Worm (Caenorhabditis elegans) whole organism, L4 larva: ENCODE results near the gene H14A12.5.

Source experiments
- D1046.2 ChIP-seq: fragments of 200-800 bp; sonication (Bioruptor generic); IDR thresholded peaks from 2 replicates; pipeline ENCODE4 v1.3.6; 2022; ENCODE audit warnings: missing genetic modification characterization, missing compliant biosample characterization
- F10B5.3 ChIP-seq: sonication (generic microtip); optimal IDR thresholded peaks from 2 replicates; lab custom pipeline; 2016; ENCODE audit warnings: mild to moderate bottlenecking, missing genetic modification characterization, missing compliant biosample characterization
- F26F4.8 ChIP-seq: fragments of 200-800 bp; sonication (Bioruptor generic); conservative IDR thresholded peaks from 2 replicates; pipeline ENCODE4 v1.3.6; 2022; ENCODE audit warnings: missing genetic modification characterization, missing compliant biosample characterization
- T20F7.1 ChIP-seq: fragments of 200-800 bp; sonication (Bioruptor generic); optimal IDR thresholded peaks from 2 replicates; lab custom pipeline; 2018; ENCODE audit warnings: mild to moderate bottlenecking, missing genetic modification characterization, missing compliant biosample characterization
- T26A8.4 ChIP-seq: fragments of 200-800 bp; sonication (Bioruptor generic); IDR thresholded peaks from 2 replicates; pipeline ENCODE4 v1.3.6; 2022; ENCODE audit warnings: missing genetic modification characterization, missing compliant biosample characterization
- Y105C5A.15 ChIP-seq: fragments of 200-800 bp; sonication (Bioruptor generic); IDR thresholded peaks from 2 replicates; pipeline ENCODE4 v1.3.6; 2022; ENCODE audit warnings: missing genetic modification characterization, missing compliant biosample characterization
- Y48G9A.11 ChIP-seq: fragments of 200-800 bp; sonication (Bioruptor generic); IDR thresholded peaks from 2 replicates; pipeline ENCODE4 v1.3.6; 2022; ENCODE audit warnings: missing genetic modification reagents, missing genetic modification characterization, missing compliant biosample characterization
- Y75B8A.6 ChIP-seq: fragments of 200-800 bp; sonication (Bioruptor generic); IDR thresholded peaks from 2 replicates; pipeline ENCODE4 v1.3.6; 2022; ENCODE audit warnings: missing genetic modification reagents, missing genetic modification characterization, missing compliant biosample characterization
- ZK337.2 ChIP-seq: fragments of 200-800 bp; sonication (Bioruptor generic); IDR thresholded peaks from 2 replicates; pipeline ENCODE4 v1.3.6; 2022; ENCODE audit warnings: missing genetic modification reagents, missing genetic modification characterization, missing compliant biosample characterization
- ama-1 ChIP-seq: fragments of 150-350 bp; optimal IDR thresholded peaks from 2 replicates; lab custom pipeline; 2014; ENCODE audit warnings: inconsistent platforms, mixed read lengths
- ceh-62 ChIP-seq: sonication (generic microtip); optimal IDR thresholded peaks from 2 replicates; lab custom pipeline; 2017; ENCODE audit warnings: missing biosample characterization, missing genetic modification characterization
- ceh-82 ChIP-seq: sonication (generic microtip); optimal IDR thresholded peaks from 2 replicates; lab custom pipeline; 2017; ENCODE audit warnings: missing biosample characterization, missing genetic modification characterization
- ctbp-1 ChIP-seq: fragments of 200-800 bp; sonication (Bioruptor generic); IDR thresholded peaks from 2 replicates; pipeline ENCODE4 v1.3.6; 2022; ENCODE audit warnings: missing genetic modification reagents, missing genetic modification characterization, missing compliant biosample characterization
- daf-12 ChIP-seq: fragments of 150-350 bp; optimal IDR thresholded peaks from 2 replicates; lab custom pipeline; 2014; ENCODE audit warnings: missing biosample characterization, missing genetic modification reagents, missing genetic modification characterization
- daf-16 ChIP-seq, 3 experiments: sonication (generic microtip); optimal IDR thresholded peaks; 2 replicates each; lab custom pipeline; 2016 to 2017; ENCODE audit warnings: missing genetic modification characterization in 3 of 3, missing genetic modification reagents in 3 of 3, mild to moderate bottlenecking in 2 of 3, missing compliant biosample characterization in 2 of 3, missing biosample characterization in 1 of 3, moderate library complexity in 1 of 3
- daf-8 ChIP-seq: fragments of 200-800 bp; sonication (Bioruptor generic); IDR thresholded peaks from 2 replicates; pipeline ENCODE4 v1.3.6; 2022; ENCODE audit warnings: missing genetic modification characterization, missing compliant biosample characterization
- dmd-8 ChIP-seq: fragments of 200-800 bp; sonication (Bioruptor generic); IDR thresholded peaks from 2 replicates; pipeline ENCODE4 v1.3.6; 2022; ENCODE audit warnings: missing genetic modification characterization, missing compliant biosample characterization
- duxl-1 ChIP-seq: sonication (generic microtip); optimal IDR thresholded peaks from 2 replicates; lab custom pipeline; 2016; ENCODE audit warnings: mild to moderate bottlenecking, missing genetic modification characterization, moderate library complexity, missing compliant biosample characterization; ENCODE audit not compliant: poor library complexity
- egl-27 ChIP-seq: sonication (generic microtip); optimal IDR thresholded peaks from 3 replicates; lab custom pipeline; 2017; ENCODE audit warnings: missing biosample characterization, missing genetic modification reagents, missing genetic modification characterization
- fos-1 ChIP-seq: fragments of 150-350 bp; optimal IDR thresholded peaks from 2 replicates; lab custom pipeline; 2014; ENCODE audit warnings: missing biosample characterization, missing genetic modification characterization
- gei-8 ChIP-seq: fragments of 200-800 bp; sonication (Bioruptor generic); optimal IDR thresholded peaks from 2 replicates; lab custom pipeline; 2018; ENCODE audit warnings: mild to moderate bottlenecking, missing genetic modification characterization, missing compliant biosample characterization
- hif-1 ChIP-seq, 2 experiments: sonication (generic microtip); optimal IDR thresholded peaks; 2 replicates each; lab custom pipeline; 2016 to 2017; ENCODE audit warnings: missing compliant biosample characterization in 2 of 2, missing genetic modification characterization in 2 of 2, missing genetic modification reagents in 2 of 2, missing genotype in 2 of 2, mild to moderate bottlenecking in 1 of 2
- hlh-11 ChIP-seq: fragments of 200-800 bp; sonication (Bioruptor generic); optimal IDR thresholded peaks from 2 replicates; lab custom pipeline; 2018; ENCODE audit warnings: mild to moderate bottlenecking, missing genetic modification characterization, missing compliant biosample characterization
- hmg-1.1 ChIP-seq: fragments of 200-800 bp; sonication (Bioruptor generic); IDR thresholded peaks from 2 replicates; pipeline ENCODE4 v1.3.6; 2022; ENCODE audit warnings: missing genetic modification reagents, missing genetic modification characterization, missing compliant biosample characterization
- lim-7 ChIP-seq: fragments of 200-800 bp; sonication (Bioruptor generic); IDR thresholded peaks from 2 replicates; pipeline ENCODE4 v1.3.6; 2022; ENCODE audit warnings: missing genetic modification characterization, missing compliant biosample characterization
- lin-1 ChIP-seq: fragments of 200-800 bp; sonication (Bioruptor generic); IDR thresholded peaks from 2 replicates; pipeline ENCODE4 v1.3.6; 2022; ENCODE audit warnings: missing genetic modification reagents, missing genetic modification characterization, missing compliant biosample characterization
- lin-15B ChIP-seq: fragments of 150-350 bp; sonication (generic microtip); optimal IDR thresholded peaks from 3 replicates; lab custom pipeline; 2014; ENCODE audit warnings: missing biosample characterization, missing genetic modification characterization
- lsy-2 ChIP-seq, 2 experiments: fragments of 150-350 bp in 1 of 2; sonication (generic microtip) in 1 of 2; optimal IDR thresholded peaks; 2 replicates each; lab custom pipeline; 2014 to 2017; ENCODE audit warnings: missing biosample characterization in 2 of 2, missing genetic modification characterization in 2 of 2
- madf-9 ChIP-seq: fragments of 200-800 bp; sonication (Bioruptor generic); conservative IDR thresholded peaks from 2 replicates; pipeline ENCODE4 v1.3.6; 2022; ENCODE audit warnings: missing genetic modification reagents, missing genetic modification characterization, missing compliant biosample characterization
- mdt-29 ChIP-seq: fragments of 200-800 bp; sonication (Bioruptor generic); IDR thresholded peaks from 2 replicates; pipeline ENCODE4 v1.3.6; 2022; ENCODE audit warnings: missing genetic modification reagents, missing genetic modification characterization, missing compliant biosample characterization
- mes-2 ChIP-seq: sonication (generic microtip); optimal IDR thresholded peaks from 2 replicates; lab custom pipeline; 2016; ENCODE audit warnings: missing genotype, mild to moderate bottlenecking, missing genetic modification characterization, missing compliant biosample characterization; ENCODE audit not compliant: poor library complexity, severe bottlenecking
- nhr-10 ChIP-seq: fragments of 150-350 bp; optimal IDR thresholded peaks from 2 replicates; lab custom pipeline; 2014; ENCODE audit warnings: missing biosample characterization, missing genetic modification characterization
- nhr-102 ChIP-seq: sonication (generic microtip); optimal IDR thresholded peaks from 2 replicates; lab custom pipeline; 2016; ENCODE audit warnings: mild to moderate bottlenecking, missing genetic modification characterization, moderate library complexity, missing compliant biosample characterization
- nhr-11 ChIP-seq: fragments of 150-350 bp; optimal IDR thresholded peaks from 2 replicates; lab custom pipeline; 2014; ENCODE audit warnings: missing biosample characterization, missing genetic modification characterization
- nhr-111 ChIP-seq: fragments of 200-800 bp; sonication (Bioruptor generic); optimal IDR thresholded peaks from 2 replicates; lab custom pipeline; 2018; ENCODE audit warnings: mild to moderate bottlenecking, missing genetic modification characterization, missing compliant biosample characterization
- nhr-25 ChIP-seq: sonication (generic microtip); optimal IDR thresholded peaks from 2 replicates; lab custom pipeline; 2017; ENCODE audit warnings: missing genetic modification characterization, mild to moderate bottlenecking, missing compliant biosample characterization, antibody characterized with exemption, moderate library complexity, borderline replicate concordance; ENCODE audit not compliant: insufficient read depth
- nhr-42 ChIP-seq: fragments of 200-800 bp; sonication (Bioruptor generic); IDR thresholded peaks from 2 replicates; pipeline ENCODE4 v1.3.6; 2022; ENCODE audit warnings: missing genetic modification characterization, missing compliant biosample characterization
- nhr-48 ChIP-seq: sonication (generic microtip); optimal IDR thresholded peaks from 2 replicates; lab custom pipeline; 2016; ENCODE audit warnings: mild to moderate bottlenecking, missing genetic modification characterization, missing compliant biosample characterization
- php-3 ChIP-seq: fragments of 200-800 bp; sonication (Bioruptor generic); IDR thresholded peaks from 2 replicates; pipeline ENCODE4 v1.3.6; 2022; ENCODE audit warnings: missing genetic modification reagents, missing genetic modification characterization, missing compliant biosample characterization
- set-16 ChIP-seq: fragments of 200-800 bp; sonication (Bioruptor generic); IDR thresholded peaks from 2 replicates; pipeline ENCODE4 v1.3.6; 2022; ENCODE audit warnings: missing genetic modification reagents, missing genetic modification characterization, missing compliant biosample characterization
- snpc-1.2 ChIP-seq: fragments of 200-800 bp; sonication (Bioruptor generic); IDR thresholded peaks from 2 replicates; pipeline ENCODE4 v1.3.6; 2022; ENCODE audit warnings: missing genetic modification reagents, missing genetic modification characterization, missing compliant biosample characterization
- spr-1 ChIP-seq: sonication (generic microtip); optimal IDR thresholded peaks from 2 replicates; lab custom pipeline; 2016; ENCODE audit warnings: mild to moderate bottlenecking, missing genetic modification characterization, missing compliant biosample characterization
- spr-3 ChIP-seq: fragments of 200-800 bp; sonication (Bioruptor generic); optimal IDR thresholded peaks from 2 replicates; lab custom pipeline; 2018; ENCODE audit warnings: mild to moderate bottlenecking, missing genetic modification characterization, missing compliant biosample characterization
- tag-97 ChIP-seq: fragments of 200-800 bp; sonication (Bioruptor generic); IDR thresholded peaks from 2 replicates; pipeline ENCODE4 v1.3.6; 2022; ENCODE audit warnings: missing genetic modification characterization, missing compliant biosample characterization
- unc-130 ChIP-seq: sonication (generic microtip); optimal IDR thresholded peaks from 2 replicates; lab custom pipeline; 2016; ENCODE audit warnings: missing genetic modification reagents, missing genetic modification characterization, missing compliant biosample characterization
- zip-2 ChIP-seq: fragments of 150-350 bp; optimal IDR thresholded peaks from 2 replicates; lab custom pipeline; 2014; ENCODE audit warnings: missing biosample characterization, missing genetic modification characterization
- ztf-7 ChIP-seq: fragments of 150-350 bp; optimal IDR thresholded peaks from 2 replicates; lab custom pipeline; 2014; ENCODE audit warnings: missing biosample characterization, missing genetic modification characterization

The H14A12.5 gene

ce11 chrIII:7494850-7495314, 26.0 kb upstream of the H14A12.5 start (continued):
- peak; percentile 58 for TF ChIP-seq spr-3
- TF ChIP-seq nhr-102 (tag; lab: Kevin White, UChicago): peak; percentile 62
- TF ChIP-seq Y48G9A.11 (GFP tag; lab: Robert Waterston, UW): peak; percentile 45; the same call in 1 of the 2 replicates
- no peak for TF ChIP-seq ztf-7 (tag; lab: Kevin White, UChicago)
- 0 out of 2 replicates have a peak, but pooled peaks have one; percentile 9 for TF ChIP-seq Y75B8A.6 (GFP tag; lab: Robert Waterston, UW)
- no peak for TF ChIP-seq egl-27 (tag; lab: Kevin White, UChicago)
- peak; percentile 24 for TF ChIP-seq zip-2 (tag; lab: Kevin White, UChicago)
- peak; percentile 61; the same call in 1 of the 2 replicates for TF ChIP-seq T26A8.4
- peak; percentile 49; the same call in 1 of the 2 replicates for TF ChIP-seq ctbp-1 (GFP tag; lab: Robert Waterston, UW)
- no peak for TF ChIP-seq mdt-29 (GFP tag; lab: Robert Waterston, UW)
- TF ChIP-seq spr-1: no peak
- peak; percentile 17; the same call in 1 of the 2 replicates for TF ChIP-seq lim-7 (GFP tag; lab: Robert Waterston, UW)
- peak; percentile 43 for TF ChIP-seq unc-130
- TF ChIP-seq ceh-82: no peak
- TF ChIP-seq daf-16 (GFP tag; optimal IDR thresholded peaks at IDR 0.05; lab: Kevin White, UChicago): peak in 1 of 2 experiments; percentile 58
- TF ChIP-seq daf-16 (tag; optimal IDR thresholded peaks at IDR 0.05; lab: Kevin White, UChicago): peak; percentile 9
- TF ChIP-seq nhr-25 (tag; lab: Kevin White, UChicago): peak; percentile 39
- peak; percentile 28 for TF ChIP-seq nhr-111 (GFP tag; lab: Kevin White, UChicago)
- TF ChIP-seq php-3 (GFP tag; lab: Robert Waterston, UW): 0 out of 2 replicates have a peak, but pooled peaks have one; percentile 5
- TF ChIP-seq mes-2 (tag; lab: Kevin White, UChicago): peak; percentile 44
- no peak for TF ChIP-seq hif-1 (tag; optimal IDR thresholded peaks at IDR 0.05; lab: Kevin White, UChicago)
- TF ChIP-seq madf-9 (GFP tag; lab: Robert Waterston, UW): 0 out of 2 replicates have a peak, but pooled peaks have one; percentile 22
- TF ChIP-seq ama-1 (lab: Kevin White, UChicago): peak; percentile 93
- no peak for TF ChIP-seq F10B5.3 (tag; lab: Kevin White, UChicago)
- peak; percentile 30 for TF ChIP-seq duxl-1
- TF ChIP-seq gei-8 (GFP tag; lab: Kevin White, UChicago): peak; percentile 67
- TF ChIP-seq hmg-1.1: no peak

- no peak for TF ChIP-seq nhr-11 (tag; lab: Kevin White, UChicago)
- TF ChIP-seq D1046.2 (GFP tag; lab: Robert Waterston, UW): no peak
- TF ChIP-seq lsy-2 (tag; optimal IDR thresholded peaks at IDR 0.05; lab: Kevin White, UChicago): no peak
- no peak for TF ChIP-seq spr-1
- no peak for TF ChIP-seq nhr-111 (GFP tag; lab: Kevin White, UChicago)
- no peak for TF ChIP-seq dmd-8 (GFP tag; lab: Robert Waterston, UW)
- TF ChIP-seq nhr-10: no peak
- no peak for TF ChIP-seq Y105C5A.15
- no peak for TF ChIP-seq zip-2 (tag; lab: Kevin White, UChicago)
- TF ChIP-seq gei-8 (GFP tag; lab: Kevin White, UChicago): no peak
- no peak for TF ChIP-seq ctbp-1 (GFP tag; lab: Robert Waterston, UW)
- peak; percentile 22 for TF ChIP-seq hlh-11
- TF ChIP-seq tag-97 (GFP tag; lab: Robert Waterston, UW): no peak
- TF ChIP-seq nhr-42: no peak
- no peak for TF ChIP-seq daf-12 (tag; lab: Kevin White, UChicago)
- peak in 1 of 2 experiments; percentile 22 for TF ChIP-seq hif-1 (tag; optimal IDR thresholded peaks at IDR 0.05; lab: Kevin White, UChicago)
- TF ChIP-seq fos-1 (tag; lab: Kevin White, UChicago): no peak
- TF ChIP-seq snpc-1.2 (GFP tag; lab: Robert Waterston, UW): no peak
- TF ChIP-seq set-16 (GFP tag; lab: Robert Waterston, UW): no peak
- no peak for TF ChIP-seq Y48G9A.11 (GFP tag; lab: Robert Waterston, UW)
- no peak for TF ChIP-seq duxl-1
- TF ChIP-seq nhr-102 (tag; lab: Kevin White, UChicago): no peak
- TF ChIP-seq F26F4.8 (GFP tag; lab: Robert Waterston, UW): no peak
- no peak for TF ChIP-seq ZK337.2
- no peak for TF ChIP-seq ceh-82
- no peak for TF ChIP-seq lin-15B (tag; lab: Kevin White, UChicago)
- TF ChIP-seq ama-1 (lab: Kevin White, UChicago): no peak
- TF ChIP-seq ceh-62: no peak
- TF ChIP-seq T20F7.1 (GFP tag; lab: Kevin White, UChicago): no peak
- TF ChIP-seq daf-8: no peak
- TF ChIP-seq lin-1 (GFP tag; lab: Robert Waterston, UW): no peak
- TF ChIP-seq nhr-48 (tag; lab: Kevin White, UChicago): no peak
- no peak for TF ChIP-seq madf-9 (GFP tag; lab: Robert Waterston, UW)
These were observed 23.1 kb upstream of the H14A12.5 start for ce11 chrIII:7491931-7492330.
